Worm (Caenorhabditis elegans) whole organism, L4 larva: ENCODE data around the gene arl-3.
A peak's percentile ranks its signal among the peaks of the same experiment; 100 is the strongest.
"Not testable (repeated sequence)": the region's sequence is repeated elsewhere in the genome, so short reads cannot be mapped to it uniquely, and the experiment has no call there.

Experiments
- F10B5.3 ChIP-seq: sonication (generic microtip); optimal IDR thresholded peaks from 2 replicates; lab custom pipeline; 2016; ENCODE audit warnings: mild to moderate bottlenecking, missing genetic modification characterization, missing compliant biosample characterization
- F37D6.2 ChIP-seq: sonication (generic microtip); optimal IDR thresholded peaks from 2 replicates; lab custom pipeline; 2016; ENCODE audit warnings: mild to moderate bottlenecking, missing genetic modification characterization, missing compliant biosample characterization
- F44E2.7 ChIP-seq: fragments of 200-800 bp; sonication (Bioruptor generic); IDR thresholded peaks from 2 replicates; pipeline ENCODE4 v2.1.2; 2022; ENCODE audit warnings: missing genetic modification characterization, missing compliant biosample characterization
- F49E8.2 ChIP-seq: sonication (generic microtip); optimal IDR thresholded peaks from 2 replicates; lab custom pipeline; 2016; ENCODE audit warnings: missing compliant biosample characterization, mild to moderate bottlenecking, missing genetic modification characterization, borderline replicate concordance
- R02D3.7 ChIP-seq: fragments of 150-350 bp; sonication (generic microtip); optimal IDR thresholded peaks from 3 replicates; lab custom pipeline; 2014; ENCODE audit warnings: missing biosample characterization, missing genetic modification characterization
- T20F7.1 ChIP-seq: fragments of 200-800 bp; sonication (Bioruptor generic); optimal IDR thresholded peaks from 2 replicates; lab custom pipeline; 2018; ENCODE audit warnings: mild to moderate bottlenecking, missing genetic modification characterization, missing compliant biosample characterization
- Y75B8A.6 ChIP-seq: fragments of 200-800 bp; sonication (Bioruptor generic); IDR thresholded peaks from 2 replicates; pipeline ENCODE4 v1.3.6; 2022; ENCODE audit warnings: missing genetic modification reagents, missing genetic modification characterization, missing compliant biosample characterization
- ZK546.5 ChIP-seq, 2 experiments: sonication (generic microtip); optimal IDR thresholded peaks; 2 replicates each; lab custom pipeline; 2017; ENCODE audit warnings: missing biosample characterization in 2 of 2, missing genetic modification characterization in 2 of 2
- arid-1 ChIP-seq: fragments of 200-800 bp; sonication (Bioruptor generic); conservative IDR thresholded peaks from 2 replicates; pipeline ENCODE4 v1.3.6; 2022; ENCODE audit warnings: missing genetic modification reagents, missing genetic modification characterization, missing compliant biosample characterization
- ceh-20 ChIP-seq: fragments of 200-800 bp; sonication (Bioruptor generic); IDR thresholded peaks from 2 replicates; pipeline ENCODE4 v1.3.6; 2022; ENCODE audit warnings: missing genetic modification reagents, missing genetic modification characterization, missing compliant biosample characterization
- ceh-32 ChIP-seq: sonication (generic microtip); optimal IDR thresholded peaks from 2 replicates; lab custom pipeline; 2016; ENCODE audit warnings: mild to moderate bottlenecking, missing genetic modification characterization, missing compliant biosample characterization; ENCODE audit not compliant: poor library complexity
- ctbp-1 ChIP-seq: fragments of 200-800 bp; sonication (Bioruptor generic); IDR thresholded peaks from 2 replicates; pipeline ENCODE4 v1.3.6; 2022; ENCODE audit warnings: missing genetic modification reagents, missing genetic modification characterization, missing compliant biosample characterization
- daf-16 ChIP-seq, 3 experiments: sonication (generic microtip); optimal IDR thresholded peaks; 2 replicates each; lab custom pipeline; 2016 to 2017; ENCODE audit warnings: missing genetic modification characterization in 3 of 3, missing genetic modification reagents in 3 of 3, mild to moderate bottlenecking in 2 of 3, missing compliant biosample characterization in 2 of 3, missing biosample characterization in 1 of 3, moderate library complexity in 1 of 3
- daf-19 ChIP-seq: fragments of 200-800 bp; sonication (Bioruptor generic); conservative IDR thresholded peaks from 2 replicates; pipeline ENCODE4 v1.3.6; 2022; ENCODE audit warnings: missing genetic modification characterization, missing compliant biosample characterization
- dmd-8 ChIP-seq: fragments of 200-800 bp; sonication (Bioruptor generic); IDR thresholded peaks from 2 replicates; pipeline ENCODE4 v1.3.6; 2022; ENCODE audit warnings: missing genetic modification characterization, missing compliant biosample characterization
- dmd-9 ChIP-seq: fragments of 200-800 bp; sonication (Bioruptor generic); IDR thresholded peaks from 2 replicates; pipeline ENCODE4 v1.3.6; 2022; ENCODE audit warnings: missing genetic modification reagents, missing genetic modification characterization, missing compliant biosample characterization
- egl-43 ChIP-seq: fragments of 200-800 bp; sonication (Bioruptor generic); IDR thresholded peaks from 2 replicates; pipeline ENCODE4 v1.3.6; 2022; ENCODE audit warnings: missing genetic modification reagents, missing genetic modification characterization, missing compliant biosample characterization
- fkh-10 ChIP-seq: fragments of 150-350 bp; optimal IDR thresholded peaks from 2 replicates; lab custom pipeline; 2014; ENCODE audit warnings: missing biosample characterization, missing genetic modification reagents, missing genetic modification characterization
- hif-1 ChIP-seq, 2 experiments: sonication (generic microtip); optimal IDR thresholded peaks; 2 replicates each; lab custom pipeline; 2016 to 2017; ENCODE audit warnings: missing compliant biosample characterization in 2 of 2, missing genetic modification characterization in 2 of 2, missing genetic modification reagents in 2 of 2, missing genotype in 2 of 2, mild to moderate bottlenecking in 1 of 2
- jun-1 ChIP-seq: fragments of 150-350 bp; optimal IDR thresholded peaks from 2 replicates; lab custom pipeline; 2014; ENCODE audit warnings: missing biosample characterization, missing genetic modification reagents, missing genetic modification characterization
- lin-1 ChIP-seq: fragments of 200-800 bp; sonication (Bioruptor generic); IDR thresholded peaks from 2 replicates; pipeline ENCODE4 v1.3.6; 2022; ENCODE audit warnings: missing genetic modification reagents, missing genetic modification characterization, missing compliant biosample characterization
- lin-13 ChIP-seq: fragments of 150-350 bp; optimal IDR thresholded peaks from 2 replicates; lab custom pipeline; 2014; ENCODE audit warnings: missing biosample characterization, missing genetic modification reagents, missing genetic modification characterization
- lin-38 ChIP-seq: fragments of 200-800 bp; sonication (Bioruptor generic); IDR thresholded peaks from 2 replicates; pipeline ENCODE4 v1.3.6; 2022; ENCODE audit warnings: missing genetic modification reagents, missing genetic modification characterization, missing compliant biosample characterization
- lir-3 ChIP-seq: sonication (generic microtip); optimal IDR thresholded peaks from 2 replicates; lab custom pipeline; 2016; ENCODE audit warnings: mild to moderate bottlenecking, missing genetic modification characterization, missing compliant biosample characterization
- lsy-2 ChIP-seq, 2 experiments: fragments of 150-350 bp in 1 of 2; sonication (generic microtip) in 1 of 2; optimal IDR thresholded peaks; 2 replicates each; lab custom pipeline; 2014 to 2017; ENCODE audit warnings: missing biosample characterization in 2 of 2, missing genetic modification characterization in 2 of 2
- madf-5 ChIP-seq, 2 experiments: fragments of 200-800 bp; sonication (Bioruptor generic); IDR thresholded peaks; 2 replicates each; pipeline ENCODE4 v1.3.6; 2022; ENCODE audit warnings: missing compliant biosample characterization in 2 of 2, missing genetic modification characterization in 2 of 2
- mdl-1 ChIP-seq, 2 experiments: fragments of 150-350 bp in 1 of 2; sonication (generic microtip) in 1 of 2; optimal IDR thresholded peaks; 2 replicates each; lab custom pipeline; 2014 to 2017; ENCODE audit warnings: missing biosample characterization in 2 of 2, missing genetic modification characterization in 2 of 2
- mes-2 ChIP-seq: sonication (generic microtip); optimal IDR thresholded peaks from 2 replicates; lab custom pipeline; 2016; ENCODE audit warnings: missing genotype, mild to moderate bottlenecking, missing genetic modification characterization, missing compliant biosample characterization; ENCODE audit not compliant: poor library complexity, severe bottlenecking
- nhr-41 ChIP-seq: fragments of 200-800 bp; sonication (Bioruptor generic); IDR thresholded peaks from 2 replicates; pipeline ENCODE4 v1.3.6; 2022; ENCODE audit warnings: missing genetic modification reagents, missing genetic modification characterization, missing compliant biosample characterization
- nhr-42 ChIP-seq: fragments of 200-800 bp; sonication (Bioruptor generic); IDR thresholded peaks from 2 replicates; pipeline ENCODE4 v1.3.6; 2022; ENCODE audit warnings: missing genetic modification characterization, missing compliant biosample characterization
- nhr-48 ChIP-seq: sonication (generic microtip); optimal IDR thresholded peaks from 2 replicates; lab custom pipeline; 2016; ENCODE audit warnings: mild to moderate bottlenecking, missing genetic modification characterization, missing compliant biosample characterization
- nhr-76 ChIP-seq: fragments of 150-350 bp; optimal IDR thresholded peaks from 2 replicates; lab custom pipeline; 2014; ENCODE audit warnings: missing biosample characterization, missing genetic modification characterization
- pha-4 ChIP-seq, 2 experiments: fragments of 150-350 bp in 1 of 2; fragments of 200-800 bp in 1 of 2; sonication (Bioruptor generic) in 1 of 2; IDR thresholded peaks in 1 of 2; optimal IDR thresholded peaks in 1 of 2; 2 replicates each; pipeline versions ENCODE4 v1.3.6 to Lab custom; 2014 to 2022; ENCODE audit warnings: missing genetic modification characterization in 2 of 2, missing genetic modification reagents in 2 of 2, missing biosample characterization in 1 of 2, missing compliant biosample characterization in 1 of 2
- php-3 ChIP-seq: fragments of 200-800 bp; sonication (Bioruptor generic); IDR thresholded peaks from 2 replicates; pipeline ENCODE4 v1.3.6; 2022; ENCODE audit warnings: missing genetic modification reagents, missing genetic modification characterization, missing compliant biosample characterization
- pqm-1 ChIP-seq: sonication (generic microtip); optimal IDR thresholded peaks from 2 replicates; lab custom pipeline; 2017; ENCODE audit warnings: missing biosample characterization, missing genetic modification characterization
- rbr-2 ChIP-seq: sonication (generic microtip); optimal IDR thresholded peaks from 2 replicates; lab custom pipeline; 2016; ENCODE audit warnings: missing genotype, missing genetic modification characterization, missing compliant biosample characterization
- saeg-2 ChIP-seq: fragments of 200-800 bp; sonication (Bioruptor generic); IDR thresholded peaks from 2 replicates; pipeline ENCODE4 v1.3.6; 2022; ENCODE audit warnings: missing genetic modification reagents, missing genetic modification characterization, missing compliant biosample characterization
- sdz-12 ChIP-seq: fragments of 200-800 bp; sonication (Bioruptor generic); optimal IDR thresholded peaks from 2 replicates; lab custom pipeline; 2018; ENCODE audit warnings: mild to moderate bottlenecking, missing genetic modification characterization, missing compliant biosample characterization
- set-16 ChIP-seq: fragments of 200-800 bp; sonication (Bioruptor generic); IDR thresholded peaks from 2 replicates; pipeline ENCODE4 v1.3.6; 2022; ENCODE audit warnings: missing genetic modification reagents, missing genetic modification characterization, missing compliant biosample characterization
- snpc-1.2 ChIP-seq: fragments of 200-800 bp; sonication (Bioruptor generic); IDR thresholded peaks from 2 replicates; pipeline ENCODE4 v1.3.6; 2022; ENCODE audit warnings: missing genetic modification reagents, missing genetic modification characterization, missing compliant biosample characterization
- vab-7 ChIP-seq: fragments of 200-800 bp; sonication (Bioruptor generic); IDR thresholded peaks from 2 replicates; pipeline ENCODE4 v1.3.6; 2022; ENCODE audit warnings: missing genetic modification reagents, missing genetic modification characterization, missing compliant biosample characterization
- zfp-2 ChIP-seq: sonication (generic microtip); optimal IDR thresholded peaks from 2 replicates; lab custom pipeline; 2016; ENCODE audit warnings: mild to moderate bottlenecking, missing genetic modification characterization, missing compliant biosample characterization
- zfp-3 ChIP-seq: fragments of 200-800 bp; sonication (Bioruptor generic); conservative IDR thresholded peaks from 2 replicates; pipeline ENCODE4 v1.3.6; 2022; ENCODE audit warnings: missing genetic modification reagents, missing genetic modification characterization, missing compliant biosample characterization

The arl-3 gene

DNA sequence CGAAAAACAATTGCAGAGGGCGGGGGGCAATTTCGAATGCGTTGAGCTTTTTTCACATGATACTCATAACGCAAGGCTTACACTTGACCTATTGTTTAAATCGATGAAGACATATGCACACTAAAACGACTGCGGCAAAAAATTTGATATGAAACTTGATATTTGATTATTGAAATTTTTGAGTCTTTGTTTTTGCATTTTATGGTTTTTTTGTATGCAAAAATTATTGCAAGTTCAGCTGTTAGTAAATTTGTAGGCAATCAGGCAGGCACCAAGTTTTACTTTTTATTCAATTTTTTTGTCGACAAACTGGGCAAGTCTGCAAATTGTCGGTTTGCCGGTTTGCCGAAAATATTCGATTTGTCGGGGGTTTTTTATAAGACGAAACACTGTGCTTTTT is at the start of gene arl-3:
Gene arl-3, plus strand, starts transcription at position 301 of the 400 bp plus-strand sequence.
- TF ChIP-seq jun-1 (tag; lab: Kevin White, UChicago): no peak
- no peak for TF ChIP-seq zfp-3 (GFP tag; lab: Robert Waterston, UW)
- TF ChIP-seq lin-1 (GFP tag; lab: Robert Waterston, UW): no peak
- TF ChIP-seq dmd-8 (GFP tag; lab: Robert Waterston, UW): no peak
- TF ChIP-seq Y75B8A.6 (GFP tag; lab: Robert Waterston, UW): no peak
- no peak for TF ChIP-seq zfp-2 (tag; lab: Kevin White, UChicago)
- no peak for TF ChIP-seq T20F7.1 (GFP tag; lab: Kevin White, UChicago)
- TF ChIP-seq nhr-41: no peak
- TF ChIP-seq madf-5 (GFP tag; IDR thresholded peaks at IDR 0.05; lab: Robert Waterston, UW): no peak
- no peak for TF ChIP-seq ctbp-1
- TF ChIP-seq pqm-1 (tag; lab: Kevin White, UChicago): no peak
- TF ChIP-seq lir-3: no peak
- no peak for TF ChIP-seq sdz-12 (GFP tag; lab: Kevin White, UChicago)
- TF ChIP-seq nhr-76 (tag; lab: Kevin White, UChicago): no peak
- no peak for TF ChIP-seq F49E8.2 (tag; lab: Kevin White, UChicago)
- no peak for TF ChIP-seq R02D3.7
- no peak for TF ChIP-seq php-3
- no peak for TF ChIP-seq F44E2.7 (GFP tag; lab: Robert Waterston, UW)

DNA sequence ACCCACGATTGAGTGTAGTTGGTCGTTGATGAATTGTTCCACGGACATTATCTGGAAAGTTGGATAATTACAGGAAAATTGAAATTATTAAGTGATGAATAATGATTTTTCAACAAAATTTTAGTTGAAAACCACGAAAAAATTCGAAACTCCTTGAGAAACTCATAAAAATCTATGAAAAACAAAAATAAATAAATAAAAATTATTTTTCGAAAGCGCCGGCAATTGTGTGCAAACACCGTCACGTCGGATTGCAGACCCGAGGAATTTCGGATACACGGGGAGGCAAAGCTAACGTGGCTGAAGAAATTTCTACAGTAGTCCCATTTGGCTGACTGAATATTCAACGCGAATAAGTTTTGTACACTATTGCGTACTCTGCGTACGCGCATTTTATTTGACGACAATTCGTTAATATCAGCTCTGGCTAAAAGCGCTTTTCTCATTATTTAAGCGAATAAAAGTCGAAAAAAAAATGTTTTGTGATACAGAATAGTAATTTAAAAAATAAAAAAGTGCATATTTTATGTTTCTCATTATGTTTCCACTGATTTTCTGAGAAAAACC is 44.6 kb upstream of the arl-3 start, which contains the start of gene mog-4:
Gene mog-4, minus strand, starts transcription at position 51 of the 567 bp plus-strand sequence.
- peak; percentile 74 for TF ChIP-seq F10B5.3
- peak; percentile 98 for TF ChIP-seq saeg-2 (GFP tag; lab: Robert Waterston, UW)
- TF ChIP-seq F44E2.7 (GFP tag; lab: Robert Waterston, UW): peak; percentile 77; the same call in 1 of the 2 replicates
- TF ChIP-seq ZK546.5 (tag; optimal IDR thresholded peaks at IDR 0.05; lab: Kevin White, UChicago): peak in 1 of 2 experiments; percentile 63
- peak; percentile 5 for TF ChIP-seq pqm-1 (tag; lab: Kevin White, UChicago)
- peak; percentile 70 to 92 for TF ChIP-seq daf-16 (GFP tag; optimal IDR thresholded peaks at IDR 0.05; lab: Kevin White, UChicago)
- TF ChIP-seq daf-16 (tag; optimal IDR thresholded peaks at IDR 0.05; lab: Kevin White, UChicago): peak; percentile 76
- TF ChIP-seq ctbp-1: peak; percentile 99
- TF ChIP-seq zfp-2 (tag; lab: Kevin White, UChicago): peak; percentile 87
- TF ChIP-seq madf-5 (GFP tag; IDR thresholded peaks at IDR 0.05; lab: Robert Waterston, UW): peak; percentile 99 to 100
- peak; percentile 98 for TF ChIP-seq rbr-2 (tag; lab: Kevin White, UChicago)
- peak in 1 of 2 experiments; percentile 83 for TF ChIP-seq mdl-1 (tag; optimal IDR thresholded peaks at IDR 0.05; lab: Kevin White, UChicago)
- TF ChIP-seq lin-13: peak; percentile 62
- peak; percentile 100 for TF ChIP-seq zfp-3 (GFP tag; lab: Robert Waterston, UW)
- peak; percentile 76 to 96 for TF ChIP-seq hif-1 (tag; optimal IDR thresholded peaks at IDR 0.05; lab: Kevin White, UChicago)
- TF ChIP-seq F37D6.2 (tag; lab: Kevin White, UChicago): peak; percentile 92
- TF ChIP-seq dmd-8 (GFP tag; lab: Robert Waterston, UW): peak; percentile 83
- TF ChIP-seq dmd-9: peak; percentile 100
- TF ChIP-seq egl-43: peak; percentile 98
- peak; percentile 98 for TF ChIP-seq nhr-41
- TF ChIP-seq pha-4 (GFP tag; IDR thresholded peaks at IDR 0.05; lab: Robert Waterston, UW): peak; percentile 99
- TF ChIP-seq pha-4 (tag; optimal IDR thresholded peaks at IDR 0.05; lab: Kevin White, UChicago): not testable (repeated sequence)
- TF ChIP-seq nhr-48 (tag; lab: Kevin White, UChicago): peak; percentile 87
- peak; percentile 100 for TF ChIP-seq Y75B8A.6 (GFP tag; lab: Robert Waterston, UW)
- peak; percentile 98 for TF ChIP-seq arid-1
- peak; percentile 98 for TF ChIP-seq lin-38 (GFP tag; lab: Robert Waterston, UW)
- TF ChIP-seq set-16 (GFP tag; lab: Robert Waterston, UW): peak; percentile 9; the same call in 1 of the 2 replicates
- peak; percentile 95 for TF ChIP-seq T20F7.1 (GFP tag; lab: Kevin White, UChicago)
- TF ChIP-seq daf-19: peak; percentile 98
- peak; percentile 98 for TF ChIP-seq mes-2 (tag; lab: Kevin White, UChicago)
- TF ChIP-seq lir-3: peak; percentile 61
- peak; percentile 75 for TF ChIP-seq fkh-10 (GFP tag; lab: Kevin White, UChicago)
- TF ChIP-seq lin-1 (GFP tag; lab: Robert Waterston, UW): peak; percentile 98
- peak; percentile 91 for TF ChIP-seq snpc-1.2
- TF ChIP-seq ceh-32 (tag; lab: Kevin White, UChicago): peak; percentile 57
- peak; percentile 100 for TF ChIP-seq vab-7 (GFP tag; lab: Robert Waterston, UW)
- TF ChIP-seq php-3: peak; percentile 99
- peak; percentile 100 for TF ChIP-seq nhr-42
- TF ChIP-seq nhr-76 (tag; lab: Kevin White, UChicago): peak; percentile 43
- peak; percentile 100 for TF ChIP-seq ceh-20 (GFP tag; lab: Robert Waterston, UW)
- TF ChIP-seq lsy-2 (tag; optimal IDR thresholded peaks at IDR 0.05; lab: Kevin White, UChicago): peak; percentile 97 to 99
